Worm (Caenorhabditis elegans) whole organism, L4 larva: ENCODE results near the gene nhr-131.

Experiments
- D1046.2 ChIP-seq: fragments of 200-800 bp; sonication (Bioruptor generic); IDR thresholded peaks from 2 replicates; pipeline ENCODE4 v1.3.6; 2022; ENCODE audit warnings: missing genetic modification characterization, missing compliant biosample characterization
- F44E2.7 ChIP-seq: fragments of 200-800 bp; sonication (Bioruptor generic); IDR thresholded peaks from 2 replicates; pipeline ENCODE4 v2.1.2; 2022; ENCODE audit warnings: missing genetic modification characterization, missing compliant biosample characterization
- T20F7.1 ChIP-seq: fragments of 200-800 bp; sonication (Bioruptor generic); optimal IDR thresholded peaks from 2 replicates; lab custom pipeline; 2018; ENCODE audit warnings: mild to moderate bottlenecking, missing genetic modification characterization, missing compliant biosample characterization
- T26A8.4 ChIP-seq: fragments of 200-800 bp; sonication (Bioruptor generic); IDR thresholded peaks from 2 replicates; pipeline ENCODE4 v1.3.6; 2022; ENCODE audit warnings: missing genetic modification characterization, missing compliant biosample characterization
- Y105C5A.15 ChIP-seq: fragments of 200-800 bp; sonication (Bioruptor generic); IDR thresholded peaks from 2 replicates; pipeline ENCODE4 v1.3.6; 2022; ENCODE audit warnings: missing genetic modification characterization, missing compliant biosample characterization
- ZK546.5 ChIP-seq, 2 experiments: sonication (generic microtip); optimal IDR thresholded peaks; 2 replicates each; lab custom pipeline; 2017; ENCODE audit warnings: missing biosample characterization in 2 of 2, missing genetic modification characterization in 2 of 2
- ama-1 ChIP-seq: fragments of 150-350 bp; optimal IDR thresholded peaks from 2 replicates; lab custom pipeline; 2014; ENCODE audit warnings: inconsistent platforms, mixed read lengths
- attf-4 ChIP-seq: sonication (generic microtip); optimal IDR thresholded peaks from 3 replicates; lab custom pipeline; 2017; ENCODE audit warnings: missing biosample characterization, missing genetic modification characterization
- ceh-62 ChIP-seq: sonication (generic microtip); optimal IDR thresholded peaks from 2 replicates; lab custom pipeline; 2017; ENCODE audit warnings: missing biosample characterization, missing genetic modification characterization
- daf-16 ChIP-seq, 3 experiments: sonication (generic microtip); optimal IDR thresholded peaks; 2 replicates each; lab custom pipeline; 2016 to 2017; ENCODE audit warnings: missing genetic modification characterization in 3 of 3, missing genetic modification reagents in 3 of 3, mild to moderate bottlenecking in 2 of 3, missing compliant biosample characterization in 2 of 3, missing biosample characterization in 1 of 3, moderate library complexity in 1 of 3
- daf-19 ChIP-seq: fragments of 200-800 bp; sonication (Bioruptor generic); conservative IDR thresholded peaks from 2 replicates; pipeline ENCODE4 v1.3.6; 2022; ENCODE audit warnings: missing genetic modification characterization, missing compliant biosample characterization
- dmd-6 ChIP-seq: fragments of 200-800 bp; sonication (Bioruptor generic); IDR thresholded peaks from 2 replicates; pipeline ENCODE4 v1.3.6; 2022; ENCODE audit warnings: missing genetic modification reagents, missing genetic modification characterization, missing compliant biosample characterization
- dmd-8 ChIP-seq: fragments of 200-800 bp; sonication (Bioruptor generic); IDR thresholded peaks from 2 replicates; pipeline ENCODE4 v1.3.6; 2022; ENCODE audit warnings: missing genetic modification characterization, missing compliant biosample characterization
- dmd-9 ChIP-seq: fragments of 200-800 bp; sonication (Bioruptor generic); IDR thresholded peaks from 2 replicates; pipeline ENCODE4 v1.3.6; 2022; ENCODE audit warnings: missing genetic modification reagents, missing genetic modification characterization, missing compliant biosample characterization
- duxl-1 ChIP-seq: sonication (generic microtip); optimal IDR thresholded peaks from 2 replicates; lab custom pipeline; 2016; ENCODE audit warnings: mild to moderate bottlenecking, missing genetic modification characterization, moderate library complexity, missing compliant biosample characterization; ENCODE audit not compliant: poor library complexity
- fkh-10 ChIP-seq: fragments of 150-350 bp; optimal IDR thresholded peaks from 2 replicates; lab custom pipeline; 2014; ENCODE audit warnings: missing biosample characterization, missing genetic modification reagents, missing genetic modification characterization
- hlh-11 ChIP-seq: fragments of 200-800 bp; sonication (Bioruptor generic); optimal IDR thresholded peaks from 2 replicates; lab custom pipeline; 2018; ENCODE audit warnings: mild to moderate bottlenecking, missing genetic modification characterization, missing compliant biosample characterization
- jun-1 ChIP-seq: fragments of 150-350 bp; optimal IDR thresholded peaks from 2 replicates; lab custom pipeline; 2014; ENCODE audit warnings: missing biosample characterization, missing genetic modification reagents, missing genetic modification characterization
- lin-1 ChIP-seq: fragments of 200-800 bp; sonication (Bioruptor generic); IDR thresholded peaks from 2 replicates; pipeline ENCODE4 v1.3.6; 2022; ENCODE audit warnings: missing genetic modification reagents, missing genetic modification characterization, missing compliant biosample characterization
- lin-15B ChIP-seq: fragments of 150-350 bp; sonication (generic microtip); optimal IDR thresholded peaks from 3 replicates; lab custom pipeline; 2014; ENCODE audit warnings: missing biosample characterization, missing genetic modification characterization
- lin-39 ChIP-seq: fragments of 150-350 bp; optimal IDR thresholded peaks from 2 replicates; lab custom pipeline; 2014; ENCODE audit warnings: missing biosample characterization, missing genetic modification reagents, missing genetic modification characterization
- mdt-29 ChIP-seq: fragments of 200-800 bp; sonication (Bioruptor generic); IDR thresholded peaks from 2 replicates; pipeline ENCODE4 v1.3.6; 2022; ENCODE audit warnings: missing genetic modification reagents, missing genetic modification characterization, missing compliant biosample characterization
- mep-1 ChIP-seq: fragments of 150-350 bp; sonication (generic microtip); optimal IDR thresholded peaks from 3 replicates; lab custom pipeline; 2014; ENCODE audit warnings: missing biosample characterization, missing genetic modification characterization
- nhr-48 ChIP-seq: sonication (generic microtip); optimal IDR thresholded peaks from 2 replicates; lab custom pipeline; 2016; ENCODE audit warnings: mild to moderate bottlenecking, missing genetic modification characterization, missing compliant biosample characterization
- nhr-6 ChIP-seq: fragments of 150-350 bp; optimal IDR thresholded peaks from 2 replicates; lab custom pipeline; 2014; ENCODE audit warnings: missing biosample characterization, missing genetic modification characterization
- pha-4 ChIP-seq, 2 experiments: fragments of 150-350 bp in 1 of 2; fragments of 200-800 bp in 1 of 2; sonication (Bioruptor generic) in 1 of 2; IDR thresholded peaks in 1 of 2; optimal IDR thresholded peaks in 1 of 2; 2 replicates each; pipeline versions ENCODE4 v1.3.6 to Lab custom; 2014 to 2022; ENCODE audit warnings: missing genetic modification characterization in 2 of 2, missing genetic modification reagents in 2 of 2, missing biosample characterization in 1 of 2, missing compliant biosample characterization in 1 of 2
- pqm-1 ChIP-seq: sonication (generic microtip); optimal IDR thresholded peaks from 2 replicates; lab custom pipeline; 2017; ENCODE audit warnings: missing biosample characterization, missing genetic modification characterization
- rbr-2 ChIP-seq: sonication (generic microtip); optimal IDR thresholded peaks from 2 replicates; lab custom pipeline; 2016; ENCODE audit warnings: missing genotype, missing genetic modification characterization, missing compliant biosample characterization
- sdz-12 ChIP-seq: fragments of 200-800 bp; sonication (Bioruptor generic); optimal IDR thresholded peaks from 2 replicates; lab custom pipeline; 2018; ENCODE audit warnings: mild to moderate bottlenecking, missing genetic modification characterization, missing compliant biosample characterization
- set-16 ChIP-seq: fragments of 200-800 bp; sonication (Bioruptor generic); IDR thresholded peaks from 2 replicates; pipeline ENCODE4 v1.3.6; 2022; ENCODE audit warnings: missing genetic modification reagents, missing genetic modification characterization, missing compliant biosample characterization
- skn-1 ChIP-seq: fragments of 150-350 bp; optimal IDR thresholded peaks from 2 replicates; lab custom pipeline; 2014; ENCODE audit warnings: missing biosample characterization, missing genetic modification characterization
- snpc-4 ChIP-seq: fragments of 150-350 bp; optimal IDR thresholded peaks from 2 replicates; lab custom pipeline; 2014; ENCODE audit warnings: missing biosample characterization, missing genetic modification characterization
- spr-3 ChIP-seq: fragments of 200-800 bp; sonication (Bioruptor generic); optimal IDR thresholded peaks from 2 replicates; lab custom pipeline; 2018; ENCODE audit warnings: mild to moderate bottlenecking, missing genetic modification characterization, missing compliant biosample characterization
- unc-130 ChIP-seq: sonication (generic microtip); optimal IDR thresholded peaks from 2 replicates; lab custom pipeline; 2016; ENCODE audit warnings: missing genetic modification reagents, missing genetic modification characterization, missing compliant biosample characterization
- unc-39 ChIP-seq: sonication (generic microtip); optimal IDR thresholded peaks from 2 replicates; lab custom pipeline; 2017; ENCODE audit warnings: missing biosample characterization, missing genetic modification characterization
- unc-62 ChIP-seq, 3 experiments: fragments of 150-350 bp in 1 of 3; sonication (generic microtip); optimal IDR thresholded peaks in 2 of 3; peaks in 1 of 3; 1 replicate in 1 of 3; 2 replicates in 2 of 3; lab custom pipeline; 2014 to 2017; ENCODE audit warnings: missing biosample characterization in 3 of 3, missing genetic modification characterization in 3 of 3, missing genetic modification reagents in 3 of 3, missing genotype in 1 of 3
- zag-1 ChIP-seq: fragments of 150-350 bp; optimal IDR thresholded peaks from 2 replicates; lab custom pipeline; 2014; ENCODE audit warnings: missing biosample characterization, missing genetic modification characterization
- zfp-2 ChIP-seq: sonication (generic microtip); optimal IDR thresholded peaks from 2 replicates; lab custom pipeline; 2016; ENCODE audit warnings: mild to moderate bottlenecking, missing genetic modification characterization, missing compliant biosample characterization
- zfp-3 ChIP-seq: fragments of 200-800 bp; sonication (Bioruptor generic); conservative IDR thresholded peaks from 2 replicates; pipeline ENCODE4 v1.3.6; 2022; ENCODE audit warnings: missing genetic modification reagents, missing genetic modification characterization, missing compliant biosample characterization
- zip-2 ChIP-seq: fragments of 150-350 bp; optimal IDR thresholded peaks from 2 replicates; lab custom pipeline; 2014; ENCODE audit warnings: missing biosample characterization, missing genetic modification characterization

Gene nhr-131

DNA sequence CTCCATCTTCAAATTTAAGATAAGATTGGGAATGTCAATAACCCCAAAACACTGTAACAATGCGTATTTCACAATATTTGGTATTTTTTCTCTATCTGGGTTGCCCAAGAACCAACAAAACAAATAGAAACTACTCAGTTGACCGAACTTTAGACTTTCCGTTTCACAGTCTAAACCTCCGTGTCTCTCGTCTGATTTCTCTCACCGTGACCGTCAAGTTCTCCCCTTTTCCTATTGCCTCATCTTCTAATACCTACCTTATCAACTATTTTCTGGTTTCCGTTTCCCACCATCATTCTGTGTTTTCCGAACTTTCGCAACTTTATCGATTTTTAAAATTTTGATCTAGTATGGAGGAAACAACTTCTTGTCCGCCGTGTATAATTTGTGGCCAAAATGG is at the start of gene nhr-131 (continued):
- TF ChIP-seq jun-1 (tag; lab: Kevin White, UChicago) (no peak), rbr-2 (tag; lab: Kevin White, UChicago) (no peak), skn-1 (tag; lab: Kevin White, UChicago) (no peak), sdz-12 (no peak), mdt-29 (GFP tag; lab: Robert Waterston, UW) (no peak), snpc-4 (tag; lab: Kevin White, UChicago) (no peak), lin-15B (tag; lab: Kevin White, UChicago) (no peak), fkh-10 (GFP tag; lab: Kevin White, UChicago) (no peak), hlh-11 (tag; lab: Kevin White, UChicago) (peak; percentile 51), F44E2.7 (GFP tag; lab: Robert Waterston, UW) (no peak), T20F7.1 (no peak), spr-3 (no peak), T26A8.4 (GFP tag; lab: Robert Waterston, UW) (no peak), lin-1 (GFP tag; lab: Robert Waterston, UW) (peak; percentile 58; the same call in 1 of the 2 replicates), unc-130 (no peak), pqm-1 (tag; lab: Kevin White, UChicago) (peak; percentile 62), dmd-9 (GFP tag; lab: Robert Waterston, UW) (no peak), daf-19 (no peak), mep-1 (tag; lab: Kevin White, UChicago) (no peak), dmd-6 (GFP tag; lab: Robert Waterston, UW) (peak; percentile 77), daf-16 (GFP tag; optimal IDR thresholded peaks at IDR 0.05; lab: Kevin White, UChicago) (no peak), daf-16 (tag; optimal IDR thresholded peaks at IDR 0.05; lab: Kevin White, UChicago) (peak; percentile 82), lin-39 (tag; lab: Kevin White, UChicago) (no peak), zfp-3 (no peak), zfp-2 (tag; lab: Kevin White, UChicago) (no peak), ZK546.5 (tag; optimal IDR thresholded peaks at IDR 0.05; lab: Kevin White, UChicago) (no peak), D1046.2 (GFP tag; lab: Robert Waterston, UW) (no peak), unc-62 (GFP tag; optimal IDR thresholded peaks at IDR 0.05 in 1 of 2; lab: Kevin White, UChicago) (no peak), unc-62 (tag; optimal IDR thresholded peaks at IDR 0.05; lab: Kevin White, UChicago) (no peak), attf-4 (tag; lab: Kevin White, UChicago) (no peak)
- TF ChIP-seq, all 104 proteins: peak for 13

- TF ChIP-seq zfp-3: no peak
These were observed 47.6 kb upstream of the nhr-131 start, which contains the start of gene srh-34 for ce11 chrV:446574-446973. Gene srh-34, minus strand, starts transcription at chrV:446674.

DNA sequence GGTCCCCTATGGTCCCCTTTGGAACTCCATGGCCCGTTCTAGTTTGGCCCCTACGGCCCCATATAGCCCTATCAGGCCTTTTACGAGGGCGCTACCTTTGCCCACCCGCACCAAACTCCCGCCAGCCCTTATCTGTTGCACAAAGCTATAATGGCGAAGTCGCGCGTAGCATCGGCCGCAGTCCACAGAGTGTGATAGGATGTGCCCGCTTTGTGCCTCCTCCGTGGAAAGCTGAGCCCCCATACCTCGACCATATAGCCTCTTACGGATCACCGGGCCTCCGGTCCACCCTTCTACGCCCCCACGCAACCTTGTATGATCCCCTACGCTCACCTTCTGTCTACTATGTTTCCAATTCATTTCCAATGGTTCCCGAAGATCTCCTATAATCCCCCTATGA is 47.2 kb upstream of the nhr-131 start:
- TF ChIP-seq ceh-62 (tag; lab: Kevin White, UChicago): no peak
- TF ChIP-seq Y105C5A.15 (GFP tag; lab: Robert Waterston, UW): no peak
- no peak for TF ChIP-seq pha-4 (GFP tag; IDR thresholded peaks at IDR 0.05; lab: Robert Waterston, UW)
- no peak for TF ChIP-seq pha-4 (tag; optimal IDR thresholded peaks at IDR 0.05; lab: Kevin White, UChicago)
- no peak for TF ChIP-seq T26A8.4 (GFP tag; lab: Robert Waterston, UW)
- TF ChIP-seq nhr-48 (tag; lab: Kevin White, UChicago): no peak
- TF ChIP-seq set-16 (GFP tag; lab: Robert Waterston, UW): peak; percentile 58
- TF ChIP-seq unc-39 (tag; lab: Kevin White, UChicago): no peak
- TF ChIP-seq F44E2.7 (GFP tag; lab: Robert Waterston, UW): 0 out of 2 replicates have a peak, but pooled peaks have one; percentile 9
- TF ChIP-seq hlh-11 (tag; lab: Kevin White, UChicago): no peak
- TF ChIP-seq zag-1 (tag; lab: Kevin White, UChicago): no peak
- TF ChIP-seq ama-1 (lab: Kevin White, UChicago): no peak
- TF ChIP-seq nhr-6 (tag; lab: Kevin White, UChicago): no peak
- TF ChIP-seq dmd-8 (GFP tag; lab: Robert Waterston, UW): no peak
- no peak for TF ChIP-seq zip-2 (tag; lab: Kevin White, UChicago)
- peak in 1 of 2 experiments; percentile 27 for TF ChIP-seq unc-62 (GFP tag; optimal IDR thresholded peaks at IDR 0.05 in 1 of 2; lab: Kevin White, UChicago)
- no peak for TF ChIP-seq unc-62 (tag; optimal IDR thresholded peaks at IDR 0.05; lab: Kevin White, UChicago)
- no peak for TF ChIP-seq duxl-1
